Worm (Caenorhabditis elegans) whole organism, late embryonic: Measurements from ENCODE around the gene F40A3.1.

Experiments used
- C38D4.7 ChIP-seq: fragments of 200-800 bp; sonication (Bioruptor generic); optimal IDR thresholded peaks from 2 replicates; lab custom pipeline; 2018; ENCODE audit warnings: mild to moderate bottlenecking, missing genetic modification characterization, moderate library complexity, missing compliant biosample characterization
- K09A11.1 ChIP-seq: sonication (generic microtip); optimal IDR thresholded peaks from 2 replicates; lab custom pipeline; 2017; ENCODE audit warnings: antibody characterized with exemption, mild to moderate bottlenecking, missing genetic modification characterization, missing compliant biosample characterization; ENCODE audit not compliant: insufficient read depth
- T23F11.4 ChIP-seq: fragments of 200-800 bp; sonication (Bioruptor generic); optimal IDR thresholded peaks from 2 replicates; lab custom pipeline; 2018; ENCODE audit warnings: mild to moderate bottlenecking, missing genetic modification characterization, missing compliant biosample characterization
- ahr-1 ChIP-seq: sonication (generic microtip); optimal IDR thresholded peaks from 2 replicates; lab custom pipeline; 2016; ENCODE audit warnings: missing genetic modification characterization, missing compliant biosample characterization
- ama-1 ChIP-seq: fragments of 150-350 bp; optimal IDR thresholded peaks from 2 replicates; lab custom pipeline; 2014
- ceh-14 ChIP-seq: sonication (generic microtip); optimal IDR thresholded peaks from 2 replicates; lab custom pipeline; 2016; ENCODE audit warnings: missing genotype, missing genetic modification characterization, missing compliant biosample characterization
- ceh-19 ChIP-seq: fragments of 200-800 bp; sonication (Bioruptor generic); optimal IDR thresholded peaks from 2 replicates; lab custom pipeline; 2018; ENCODE audit warnings: mild to moderate bottlenecking, missing genetic modification characterization, missing compliant biosample characterization
- ceh-2 ChIP-seq: sonication (generic microtip); optimal IDR thresholded peaks from 2 replicates; lab custom pipeline; 2016; ENCODE audit warnings: missing genotype, missing genetic modification characterization, missing compliant biosample characterization
- ceh-22 ChIP-seq: sonication (generic microtip); optimal IDR thresholded peaks from 2 replicates; lab custom pipeline; 2017; ENCODE audit warnings: missing biosample characterization, missing genetic modification characterization
- ceh-30 ChIP-seq: fragments of 150-350 bp; optimal IDR thresholded peaks from 2 replicates; lab custom pipeline; 2014; ENCODE audit warnings: missing biosample characterization, missing genetic modification characterization
- ceh-31 ChIP-seq: sonication (generic microtip); optimal IDR thresholded peaks from 2 replicates; lab custom pipeline; 2016; ENCODE audit warnings: missing genetic modification characterization, missing compliant biosample characterization
- ceh-48 ChIP-seq: sonication (generic microtip); optimal IDR thresholded peaks from 2 replicates; lab custom pipeline; 2016; ENCODE audit warnings: missing genetic modification characterization, inconsistent platforms, missing compliant biosample characterization
- che-1 ChIP-seq: sonication (generic microtip); optimal IDR thresholded peaks from 2 replicates; lab custom pipeline; 2016; ENCODE audit warnings: mild to moderate bottlenecking, missing genetic modification characterization, missing compliant biosample characterization
- elt-2 ChIP-seq: sonication (generic microtip); optimal IDR thresholded peaks from 2 replicates; lab custom pipeline; 2016; ENCODE audit warnings: missing genetic modification reagents, missing genetic modification characterization, missing compliant biosample characterization
- elt-4 ChIP-seq: sonication (generic microtip); optimal IDR thresholded peaks from 2 replicates; lab custom pipeline; 2016; ENCODE audit warnings: missing genetic modification characterization, missing compliant biosample characterization
- hlh-13 ChIP-seq: fragments of 200-800 bp; sonication (Bioruptor generic); optimal IDR thresholded peaks from 2 replicates; lab custom pipeline; 2018; ENCODE audit warnings: mild to moderate bottlenecking, missing genetic modification characterization, missing compliant biosample characterization
- hlh-15 ChIP-seq: sonication (generic microtip); optimal IDR thresholded peaks from 2 replicates; lab custom pipeline; 2016; ENCODE audit warnings: missing genetic modification characterization, missing compliant biosample characterization
- hlh-6 ChIP-seq: sonication (generic microtip); optimal IDR thresholded peaks from 2 replicates; lab custom pipeline; 2016; ENCODE audit warnings: missing genotype, missing genetic modification characterization, missing compliant biosample characterization
- madf-2 ChIP-seq: sonication (generic microtip); optimal IDR thresholded peaks from 2 replicates; lab custom pipeline; 2017; ENCODE audit warnings: missing genetic modification characterization, missing compliant biosample characterization
- mec-3 ChIP-seq: sonication (generic microtip); optimal IDR thresholded peaks from 2 replicates; lab custom pipeline; 2016; ENCODE audit warnings: borderline replicate concordance, missing genetic modification characterization, missing compliant biosample characterization
- npax-4 ChIP-seq: sonication (generic microtip); optimal IDR thresholded peaks from 2 replicates; lab custom pipeline; 2016; ENCODE audit warnings: missing genetic modification characterization, missing compliant biosample characterization
- odd-2 ChIP-seq: sonication (generic microtip); optimal IDR thresholded peaks from 2 replicates; lab custom pipeline; 2017; ENCODE audit warnings: antibody characterized with exemption, mild to moderate bottlenecking, missing genetic modification characterization, missing compliant biosample characterization
- pag-3 ChIP-seq: sonication (generic microtip); optimal IDR thresholded peaks from 2 replicates; lab custom pipeline; 2016; ENCODE audit warnings: missing compliant biosample characterization, missing genetic modification characterization, borderline replicate concordance
- pax-1 ChIP-seq: fragments of 150-350 bp; optimal IDR thresholded peaks from 2 replicates; lab custom pipeline; 2014; ENCODE audit warnings: missing biosample characterization, missing genetic modification characterization
- pha-2 ChIP-seq: sonication (generic microtip); optimal IDR thresholded peaks from 2 replicates; lab custom pipeline; 2017; ENCODE audit warnings: mild to moderate bottlenecking, missing genetic modification characterization, missing compliant biosample characterization
- pqm-1 ChIP-seq: sonication (generic microtip); optimal IDR thresholded peaks from 2 replicates; lab custom pipeline; 2016; ENCODE audit warnings: missing genetic modification characterization, missing compliant biosample characterization
- pros-1 ChIP-seq: fragments of 150-350 bp; optimal IDR thresholded peaks from 2 replicates; lab custom pipeline; 2014; ENCODE audit warnings: missing biosample characterization, missing genetic modification reagents, missing genetic modification characterization
- ref-2 ChIP-seq: sonication (generic microtip); optimal IDR thresholded peaks from 2 replicates; lab custom pipeline; 2016; ENCODE audit warnings: missing genetic modification characterization, missing compliant biosample characterization
- sdc-2 ChIP-seq: sonication (generic microtip); optimal IDR thresholded peaks from 2 replicates; lab custom pipeline; 2016; ENCODE audit warnings: missing genotype, missing genetic modification characterization, missing compliant biosample characterization
- sox-2 ChIP-seq: fragments of 200-800 bp; sonication (Bioruptor generic); IDR thresholded peaks from 2 replicates; pipeline ENCODE4 v1.3.6; 2022; ENCODE audit warnings: missing genetic modification reagents, missing genetic modification characterization, missing compliant biosample characterization
- sox-4 ChIP-seq: sonication (generic microtip); optimal IDR thresholded peaks from 2 replicates; lab custom pipeline; 2017; ENCODE audit warnings: mild to moderate bottlenecking, missing genetic modification characterization, inconsistent platforms, missing compliant biosample characterization
- syd-9 ChIP-seq: sonication (generic microtip); optimal IDR thresholded peaks from 2 replicates; lab custom pipeline; 2016; ENCODE audit warnings: mild to moderate bottlenecking, missing genetic modification characterization, moderate library complexity, missing compliant biosample characterization
- tbx-7 ChIP-seq: sonication (generic microtip); optimal IDR thresholded peaks from 2 replicates; lab custom pipeline; 2016; ENCODE audit warnings: missing genotype, missing genetic modification characterization, missing compliant biosample characterization
- unc-3 ChIP-seq, 2 experiments: fragments of 200-800 bp in 1 of 2; sonication (Bioruptor generic) in 1 of 2; sonication (generic microtip) in 1 of 2; conservative IDR thresholded peaks in 1 of 2; optimal IDR thresholded peaks in 1 of 2; 2 replicates each; pipeline versions ENCODE4 v1.3.6 to Lab custom; 2016 to 2022; ENCODE audit warnings: missing compliant biosample characterization in 2 of 2, missing genetic modification characterization in 2 of 2, missing genetic modification reagents in 1 of 2
- unc-55 ChIP-seq: sonication (generic microtip); optimal IDR thresholded peaks from 2 replicates; lab custom pipeline; 2017; ENCODE audit warnings: missing biosample characterization, missing genetic modification reagents, missing genetic modification characterization
- unc-86 ChIP-seq: sonication (generic microtip); optimal IDR thresholded peaks from 2 replicates; lab custom pipeline; 2016; ENCODE audit warnings: missing genetic modification characterization, missing compliant biosample characterization
- ztf-16 ChIP-seq: sonication (generic microtip); optimal IDR thresholded peaks from 2 replicates; lab custom pipeline; 2017; ENCODE audit warnings: missing genetic modification characterization, missing compliant biosample characterization

Gene F40A3.1

ce11 chrV:7854603-7855002 lies 36.7 kb upstream of the F40A3.1 start, which contains the start of the genes C37C3.9 and C37C3.18 (continued):
- TF ChIP-seq sox-4 (tag; lab: Kevin White, UChicago) (no peak), ceh-19 (GFP tag; lab: Kevin White, UChicago) (no peak), K09A11.1 (tag; lab: Kevin White, UChicago) (no peak), ceh-30 (no peak), odd-2 (no peak), unc-55 (GFP tag; lab: Kevin White, UChicago) (peak; percentile 73), unc-86 (tag; lab: Kevin White, UChicago) (no peak), pqm-1 (tag; lab: Kevin White, UChicago) (peak; percentile 31)

- no peak for TF ChIP-seq ceh-14 (tag; lab: Kevin White, UChicago)
- no peak for TF ChIP-seq pros-1 (tag; lab: Kevin White, UChicago)
- TF ChIP-seq ceh-48: no peak
- TF ChIP-seq elt-4: no peak
- no peak for TF ChIP-seq ceh-2 (tag; lab: Kevin White, UChicago)
- TF ChIP-seq K09A11.1 (tag; lab: Kevin White, UChicago): no peak
- no peak for TF ChIP-seq pha-2 (tag; lab: Kevin White, UChicago)
- TF ChIP-seq sdc-2: no peak
- no peak for TF ChIP-seq hlh-15 (tag; lab: Kevin White, UChicago)
- TF ChIP-seq ahr-1 (tag; lab: Kevin White, UChicago): no peak
- TF ChIP-seq pax-1 (tag; lab: Kevin White, UChicago): no peak
- TF ChIP-seq tbx-7 (tag; lab: Kevin White, UChicago): no peak
- no peak for TF ChIP-seq pag-3
- no peak for TF ChIP-seq hlh-6
- TF ChIP-seq mec-3: no peak
- no peak for TF ChIP-seq che-1 (tag; lab: Kevin White, UChicago)
- no peak for TF ChIP-seq syd-9 (tag; lab: Kevin White, UChicago)
- TF ChIP-seq sox-2 (GFP tag; lab: Robert Waterston, UW): no peak
- no peak for TF ChIP-seq ceh-30
- no peak for TF ChIP-seq npax-4 (tag; lab: Kevin White, UChicago)
- TF ChIP-seq, all 69 proteins: peak for 0
Measured at ce11 chrV:7855382-7855994, 35.8 kb upstream of the F40A3.1 start, which contains the start of gene C37C3.2. Gene C37C3.2 (plus strand): TSS chrV:7855944.

- no peak for TF ChIP-seq elt-2 (tag; lab: Kevin White, UChicago)
- TF ChIP-seq C38D4.7: no peak
- no peak for TF ChIP-seq ceh-30
- no peak for TF ChIP-seq ceh-14 (tag; lab: Kevin White, UChicago)
- no peak for TF ChIP-seq elt-4
- no peak for TF ChIP-seq hlh-6
- no peak for TF ChIP-seq odd-2
- no peak for TF ChIP-seq hlh-13 (GFP tag; lab: Kevin White, UChicago)
- no peak for TF ChIP-seq unc-3 (GFP tag; conservative IDR thresholded peaks at IDR 0.05; lab: Robert Waterston, UW)
- no peak for TF ChIP-seq unc-3 (tag; optimal IDR thresholded peaks at IDR 0.05; lab: Kevin White, UChicago)
- TF ChIP-seq T23F11.4: no peak
- TF ChIP-seq pha-2 (tag; lab: Kevin White, UChicago): no peak
- no peak for TF ChIP-seq ceh-22
- TF ChIP-seq ceh-31 (tag; lab: Kevin White, UChicago): no peak
- TF ChIP-seq che-1 (tag; lab: Kevin White, UChicago): no peak
- TF ChIP-seq ztf-16 (tag; lab: Kevin White, UChicago): no peak
- no peak for TF ChIP-seq pros-1 (tag; lab: Kevin White, UChicago)
- TF ChIP-seq madf-2 (tag; lab: Kevin White, UChicago): no peak
- no peak for TF ChIP-seq ama-1 (lab: Kevin White, UChicago)
Measured at ce11 chrV:7856641-7857040, 34.7 kb upstream of the F40A3.1 start.

- no peak for TF ChIP-seq ref-2
Measured at ce11 chrV:7857931-7858330, 33.4 kb upstream of the F40A3.1 start, which contains the start of gene C37C3.1. Gene C37C3.1 (plus strand): TSS chrV:7857963.
